Worm (Caenorhabditis elegans) whole organism, L1 larva: ENCODE results near the gene srv-22.

Experiments
- C04F5.9 ChIP-seq: sonication (generic microtip); optimal IDR thresholded peaks from 2 replicates; lab custom pipeline; 2016; ENCODE audit warnings: missing genetic modification characterization, missing compliant biosample characterization
- C16A3.4 ChIP-seq: fragments of 150-350 bp; optimal IDR thresholded peaks from 2 replicates; lab custom pipeline; 2014; ENCODE audit warnings: missing biosample characterization, missing genetic modification characterization
- blmp-1 ChIP-seq: fragments of 150-350 bp; optimal IDR thresholded peaks from 2 replicates; lab custom pipeline; 2014; ENCODE audit warnings: missing biosample characterization, missing genetic modification characterization
- ceh-63 ChIP-seq: fragments of 200-800 bp; sonication (Bioruptor generic); optimal IDR thresholded peaks from 2 replicates; lab custom pipeline; 2018; ENCODE audit warnings: mild to moderate bottlenecking, missing genetic modification characterization, missing compliant biosample characterization
- ceh-8 ChIP-seq: fragments of 200-800 bp; sonication (Bioruptor generic); optimal IDR thresholded peaks from 2 replicates; lab custom pipeline; 2018; ENCODE audit warnings: mild to moderate bottlenecking, missing genetic modification characterization, moderate library complexity, missing compliant biosample characterization
- ceh-82 ChIP-seq, 3 experiments: fragments of 150-350 bp in 1 of 3; sonication (generic microtip) in 2 of 3; optimal IDR thresholded peaks; 2 replicates each; lab custom pipeline; 2014 to 2017; ENCODE audit warnings: missing biosample characterization in 3 of 3, missing genetic modification characterization in 3 of 3
- ceh-88 ChIP-seq: fragments of 200-800 bp; sonication (Bioruptor generic); IDR thresholded peaks from 2 replicates; pipeline ENCODE4 v1.3.6; 2022; ENCODE audit warnings: missing genetic modification characterization, missing compliant biosample characterization
- ceh-90 ChIP-seq: sonication (generic microtip); optimal IDR thresholded peaks from 2 replicates; lab custom pipeline; 2016; ENCODE audit warnings: missing genetic modification characterization, missing compliant biosample characterization
- efl-1 ChIP-seq, 4 experiments: fragments of 150-350 bp; optimal IDR thresholded peaks in 3 of 4; peaks in 1 of 4; 1 replicate in 1 of 4; 2 replicates in 3 of 4; lab custom pipeline; 2014; ENCODE audit warnings: missing biosample characterization in 2 of 4, missing genetic modification characterization in 2 of 4, missing genetic modification reagents in 2 of 4
- efl-3 ChIP-seq: fragments of 200-800 bp; sonication (Bioruptor generic); optimal IDR thresholded peaks from 2 replicates; lab custom pipeline; 2018; ENCODE audit warnings: mild to moderate bottlenecking, missing genetic modification characterization, missing compliant biosample characterization
- elt-3 ChIP-seq, 6 experiments: fragments of 150-350 bp in 1 of 6; sonication (generic microtip); optimal IDR thresholded peaks; 2 replicates each; lab custom pipeline; 2017 to 2018; ENCODE audit warnings: missing biosample characterization in 6 of 6, missing genetic modification characterization in 6 of 6, inconsistent platforms in 1 of 6
- ets-5 ChIP-seq: fragments of 200-800 bp; sonication (Bioruptor generic); IDR thresholded peaks from 2 replicates; pipeline ENCODE4 v1.3.6; 2022; ENCODE audit warnings: missing genetic modification characterization, missing compliant biosample characterization
- fkh-10 ChIP-seq: sonication (generic microtip); optimal IDR thresholded peaks from 2 replicates; lab custom pipeline; 2017; ENCODE audit warnings: missing biosample characterization, missing genetic modification reagents, missing genetic modification characterization
- hlh-4 ChIP-seq: sonication (generic microtip); optimal IDR thresholded peaks from 2 replicates; lab custom pipeline; 2016; ENCODE audit warnings: mild to moderate bottlenecking, missing genetic modification characterization, missing compliant biosample characterization
- hpl-2 ChIP-seq: fragments of 150-350 bp; optimal IDR thresholded peaks from 2 replicates; lab custom pipeline; 2014; ENCODE audit warnings: missing biosample characterization, missing genetic modification reagents, missing genetic modification characterization
- lin-13 ChIP-seq: fragments of 150-350 bp; optimal IDR thresholded peaks from 2 replicates; lab custom pipeline; 2014; ENCODE audit warnings: missing biosample characterization, missing genetic modification reagents, missing genetic modification characterization
- lin-14 ChIP-seq: fragments of 200-800 bp; sonication (Bioruptor generic); optimal IDR thresholded peaks from 2 replicates; lab custom pipeline; 2018; ENCODE audit warnings: mild to moderate bottlenecking, missing genetic modification characterization, moderate library complexity, missing compliant biosample characterization
- lin-15B ChIP-seq: fragments of 150-350 bp; sonication (generic microtip); optimal IDR thresholded peaks from 3 replicates; lab custom pipeline; 2014; ENCODE audit warnings: missing biosample characterization, missing genetic modification characterization
- lin-35 ChIP-seq, 2 experiments: fragments of 150-350 bp; optimal IDR thresholded peaks; 2 replicates each; lab custom pipeline; 2014; ENCODE audit warnings: missing biosample characterization in 2 of 2, missing genetic modification characterization in 2 of 2, missing genetic modification reagents in 2 of 2
- lin-39 ChIP-seq: fragments of 150-350 bp; optimal IDR thresholded peaks from 2 replicates; lab custom pipeline; 2014; ENCODE audit warnings: missing biosample characterization, missing genetic modification reagents, missing genetic modification characterization
- mef-2 ChIP-seq: fragments of 150-350 bp; optimal IDR thresholded peaks from 2 replicates; lab custom pipeline; 2014; ENCODE audit warnings: missing biosample characterization, missing genetic modification characterization
- mep-1 ChIP-seq: fragments of 150-350 bp; optimal IDR thresholded peaks from 2 replicates; lab custom pipeline; 2014; ENCODE audit warnings: missing biosample characterization, missing genetic modification characterization
- nhr-11 ChIP-seq: fragments of 150-350 bp; optimal IDR thresholded peaks from 2 replicates; lab custom pipeline; 2014; ENCODE audit warnings: missing biosample characterization, missing genetic modification characterization
- nhr-12 ChIP-seq: sonication (generic microtip); optimal IDR thresholded peaks from 2 replicates; lab custom pipeline; 2017; ENCODE audit warnings: missing biosample characterization, missing genetic modification characterization
- nhr-19 ChIP-seq: fragments of 200-800 bp; sonication (Bioruptor generic); conservative IDR thresholded peaks from 2 replicates; pipeline ENCODE4 v1.3.6; 2022; ENCODE audit warnings: missing genetic modification characterization, missing compliant biosample characterization
- nhr-71 ChIP-seq: sonication (generic microtip); optimal IDR thresholded peaks from 2 replicates; lab custom pipeline; 2016; ENCODE audit warnings: mild to moderate bottlenecking, missing genetic modification characterization, moderate library complexity, missing compliant biosample characterization
- nhr-77 ChIP-seq: fragments of 150-350 bp; optimal IDR thresholded peaks from 2 replicates; lab custom pipeline; 2014; ENCODE audit warnings: missing biosample characterization, missing genetic modification characterization
- nhr-85 ChIP-seq: sonication (generic microtip); peaks from one replicate; lab custom pipeline; 2016; ENCODE audit warnings: missing genetic modification characterization, inconsistent platforms, missing compliant biosample characterization
- pag-3 ChIP-seq: sonication (generic microtip); optimal IDR thresholded peaks from 2 replicates; lab custom pipeline; 2017; ENCODE audit warnings: missing genetic modification characterization, mild to moderate bottlenecking, missing compliant biosample characterization, antibody characterized with exemption, borderline replicate concordance; ENCODE audit not compliant: insufficient read depth
- pax-3 ChIP-seq: fragments of 200-800 bp; sonication (Bioruptor generic); optimal IDR thresholded peaks from 2 replicates; lab custom pipeline; 2018; ENCODE audit warnings: mild to moderate bottlenecking, missing genetic modification characterization, moderate library complexity, missing compliant biosample characterization
- pqm-1 ChIP-seq: sonication (generic microtip); optimal IDR thresholded peaks from 3 replicates; lab custom pipeline; 2017; ENCODE audit warnings: missing biosample characterization, missing genetic modification characterization
- skn-1 ChIP-seq: fragments of 150-350 bp; optimal IDR thresholded peaks from 2 replicates; lab custom pipeline; 2014; ENCODE audit warnings: missing biosample characterization, missing genetic modification characterization
- snu-23 ChIP-seq: sonication (generic microtip); optimal IDR thresholded peaks from 2 replicates; lab custom pipeline; 2016; ENCODE audit warnings: missing genetic modification characterization, missing compliant biosample characterization
- sup-37 ChIP-seq: fragments of 200-800 bp; sonication (Bioruptor generic); optimal IDR thresholded peaks from 2 replicates; lab custom pipeline; 2018; ENCODE audit warnings: mild to moderate bottlenecking, missing genetic modification characterization, missing compliant biosample characterization
- unc-130 ChIP-seq: fragments of 150-350 bp; optimal IDR thresholded peaks from 2 replicates; lab custom pipeline; 2017; ENCODE audit warnings: missing biosample characterization, missing genetic modification characterization, inconsistent platforms
- unc-86 ChIP-seq: sonication (generic microtip); optimal IDR thresholded peaks from 2 replicates; lab custom pipeline; 2016; ENCODE audit warnings: missing genetic modification characterization, missing compliant biosample characterization
- unc-98 ChIP-seq: fragments of 200-800 bp; sonication (Bioruptor generic); IDR thresholded peaks from 2 replicates; pipeline ENCODE4 v1.3.6; 2022; ENCODE audit warnings: missing genetic modification characterization, missing compliant biosample characterization
- ztf-4 ChIP-seq: fragments of 150-350 bp; optimal IDR thresholded peaks from 2 replicates; lab custom pipeline; 2014; ENCODE audit warnings: missing biosample characterization, missing genetic modification characterization

srv-22 gene

ce11 chrIV:5896341-5896740 lies 16.6 kb upstream of the srv-22 start, which contains the start of gene pck-3:
pck-3 (plus strand) TSS chrIV:5896641.
- TF ChIP-seq ceh-8 (no peak), ceh-63 (GFP tag; lab: Kevin White, UChicago) (no peak), pqm-1 (tag; lab: Kevin White, UChicago) (no peak), lin-39 (tag; lab: Kevin White, UChicago) (no peak), mef-2 (tag; lab: Kevin White, UChicago) (no peak), ztf-4 (tag; lab: Kevin White, UChicago) (no peak), lin-14 (GFP tag; lab: Kevin White, UChicago) (no peak), C16A3.4 (tag; lab: Kevin White, UChicago) (no peak), lin-13 (GFP tag; lab: Kevin White, UChicago) (no peak), nhr-12 (no peak), lin-15B (tag; lab: Kevin White, UChicago) (no peak), nhr-71 (no peak), mep-1 (no peak), ceh-82 (tag; optimal IDR thresholded peaks at IDR 0.05; lab: Kevin White, UChicago) (no peak)

- TF ChIP-seq snu-23 (GFP tag; lab: Kevin White, UChicago), result no peak
- TF ChIP-seq efl-1 (optimal IDR thresholded peaks at IDR 0.05; lab: Kevin White, UChicago), result no peak
- no peak for TF ChIP-seq efl-1 (GFP tag; optimal IDR thresholded peaks at IDR 0.05 in 1 of 2; lab: Kevin White, UChicago)
- no peak for TF ChIP-seq pag-3 (tag; lab: Kevin White, UChicago)
- no peak for TF ChIP-seq lin-35 (GFP tag; optimal IDR thresholded peaks at IDR 0.05; lab: Kevin White, UChicago)
- TF ChIP-seq nhr-19 (GFP tag; lab: Robert Waterston, UW), result no peak
- no peak for TF ChIP-seq ceh-88 (GFP tag; lab: Robert Waterston, UW)
- no peak for TF ChIP-seq elt-3 (tag; optimal IDR thresholded peaks at IDR 0.05; lab: Kevin White, UChicago)
- no peak for TF ChIP-seq hpl-2 (GFP tag; lab: Kevin White, UChicago)
- no peak for TF ChIP-seq unc-130 (tag; lab: Kevin White, UChicago)
- TF ChIP-seq skn-1, result no peak
- no peak for TF ChIP-seq C04F5.9 (tag; lab: Kevin White, UChicago)
- TF ChIP-seq sup-37, result no peak
- TF ChIP-seq pax-3 (tag; lab: Kevin White, UChicago), result no peak
- no peak for TF ChIP-seq nhr-11 (tag; lab: Kevin White, UChicago)
- TF ChIP-seq nhr-77 (tag; lab: Kevin White, UChicago), result no peak
- TF ChIP-seq blmp-1 (tag; lab: Kevin White, UChicago), result no peak
- no peak for TF ChIP-seq C16A3.4 (tag; lab: Kevin White, UChicago)
- TF ChIP-seq lin-15B (tag; lab: Kevin White, UChicago), result no peak
Measured at ce11 chrIV:5895190-5895589, 15.4 kb upstream of the srv-22 start, which contains the start of gene nspb-6. nspb-6 (plus strand) TSS chrIV:5895490.

- TF ChIP-seq fkh-10 (GFP tag; lab: Kevin White, UChicago), result no peak
- no peak for TF ChIP-seq pax-3 (tag; lab: Kevin White, UChicago)
- TF ChIP-seq unc-98 (GFP tag; lab: Robert Waterston, UW), result no peak
- TF ChIP-seq ets-5, result no peak
- TF ChIP-seq nhr-71, result no peak
- no peak for TF ChIP-seq unc-86 (tag; lab: Kevin White, UChicago)
- no peak for TF ChIP-seq hlh-4 (tag; lab: Kevin White, UChicago)
- TF ChIP-seq ceh-90 (tag; lab: Kevin White, UChicago), result no peak
- no peak for TF ChIP-seq efl-3 (GFP tag; lab: Kevin White, UChicago)
- TF ChIP-seq nhr-85, result no peak
- TF ChIP-seq, all 84 proteins: peak for 0
Measured at ce11 chrIV:5891265-5891664, 11.5 kb upstream of the srv-22 start, which contains the start of gene H04M03.3. H04M03.3 (plus strand) TSS chrIV:5891565.
